Fruit fly (Drosophila melanogaster) whole organism, embryonic: ENCODE measurements around the gene CG42390.
A peak's percentile ranks its signal among the peaks of the same experiment; 100 is the strongest.

Experiments used
- CG10209 ChIP-seq: fragments of 200-800 bp; sonication (Bioruptor generic); optimal IDR thresholded peaks from 3 replicates; lab custom pipeline; 2017; ENCODE audit warnings: missing biosample characterization, mild to moderate bottlenecking, missing genetic modification characterization, missing genetic modification reagents
- CG10979 ChIP-seq: fragments of 200-800 bp; sonication (Bioruptor generic); optimal IDR thresholded peaks from 2 replicates; lab custom pipeline; 2018; ENCODE audit warnings: missing biosample characterization, mild to moderate bottlenecking, missing genetic modification characterization, moderate library complexity
- CG15514 ChIP-seq: fragments of 200-800 bp; sonication (Bioruptor generic); optimal IDR thresholded peaks from 3 replicates; lab custom pipeline; 2017; ENCODE audit warnings: missing biosample characterization, missing genetic modification characterization, mild to moderate bottlenecking, moderate library complexity, missing genetic modification reagents
- CG16813 ChIP-seq: fragments of 200-800 bp; sonication (Bioruptor generic); IDR thresholded peaks from 3 replicates; pipeline ENCODE4 v1.3.6; 2022; ENCODE audit warnings: missing biosample characterization, missing genetic modification characterization; ENCODE audit not compliant: partially characterized antibody
- CG17612 ChIP-seq: fragments of 200-800 bp; sonication (Bioruptor generic); IDR thresholded peaks from 2 replicates; pipeline ENCODE4 v1.3.6; 2022; ENCODE audit warnings: missing biosample characterization, missing genetic modification characterization
- CG18619 ChIP-seq: fragments of 200-800 bp; sonication (Bioruptor generic); optimal IDR thresholded peaks from 3 replicates; lab custom pipeline; 2017; ENCODE audit warnings: missing biosample characterization, mild to moderate bottlenecking, missing genetic modification characterization
- CG18764 ChIP-seq: fragments of 200-800 bp; sonication (Bioruptor generic); optimal IDR thresholded peaks from 3 replicates; lab custom pipeline; 2016; ENCODE audit warnings: missing biosample characterization, missing genetic modification characterization
- CG2202 ChIP-seq: fragments of 200-800 bp; sonication (Bioruptor generic); optimal IDR thresholded peaks from 2 replicates; lab custom pipeline; 2018; ENCODE audit warnings: missing biosample characterization, mild to moderate bottlenecking, missing genetic modification characterization
- CG34224 ChIP-seq: fragments of 200-800 bp; sonication (Bioruptor generic); IDR thresholded peaks from 3 replicates; pipeline ENCODE4 v1.3.6; 2022; ENCODE audit warnings: missing biosample characterization, missing genetic modification characterization; ENCODE audit not compliant: partially characterized antibody
- CG5180 ChIP-seq: fragments of 200-800 bp; sonication (Bioruptor generic); optimal IDR thresholded peaks from 3 replicates; lab custom pipeline; 2017; ENCODE audit warnings: missing biosample characterization, missing genetic modification characterization, mild to moderate bottlenecking, moderate library complexity, missing genetic modification reagents
- CG6272 ChIP-seq: fragments of 200-800 bp; sonication (Bioruptor generic); IDR thresholded peaks from 2 replicates; pipeline ENCODE4 v1.3.6; 2022; ENCODE audit warnings: missing biosample characterization, missing genetic modification characterization
- CG7556 ChIP-seq: fragments of 200-800 bp; sonication (Bioruptor generic); optimal IDR thresholded peaks from 2 replicates; lab custom pipeline; 2017; ENCODE audit warnings: missing biosample characterization, mild to moderate bottlenecking, missing genetic modification characterization
- CG7928 ChIP-seq: fragments of 200-800 bp; sonication (Bioruptor generic); optimal IDR thresholded peaks from 2 replicates; lab custom pipeline; 2017; ENCODE audit warnings: missing biosample characterization, mild to moderate bottlenecking, missing genetic modification characterization
- CG7987 ChIP-seq: fragments of 200-800 bp; sonication (Bioruptor generic); optimal IDR thresholded peaks from 2 replicates; lab custom pipeline; 2018; ENCODE audit warnings: missing biosample characterization, mild to moderate bottlenecking, missing genetic modification characterization, moderate library complexity
- CG8478 ChIP-seq: fragments of >200 bp; optimal IDR thresholded peaks from 2 replicates; lab custom pipeline; 2018
- CG9215 ChIP-seq: fragments of 200-800 bp; sonication (Bioruptor generic); IDR thresholded peaks from 2 replicates; pipeline ENCODE4 v1.3.6; 2022; ENCODE audit warnings: missing biosample characterization, missing genetic modification characterization
- CoRest ChIP-seq: fragments of 200-800 bp; sonication (Bioruptor generic); optimal IDR thresholded peaks from 3 replicates; lab custom pipeline; 2018; ENCODE audit warnings: missing biosample characterization, mild to moderate bottlenecking, missing genetic modification characterization, moderate library complexity
- Dbx ChIP-seq: fragments of 200-800 bp; sonication (Bioruptor generic); IDR thresholded peaks from 3 replicates; pipeline ENCODE4 v1.3.6; 2022; ENCODE audit warnings: missing biosample characterization, missing genetic modification characterization
- Deaf1 ChIP-seq: fragments of 200-800 bp; optimal IDR thresholded peaks from 3 replicates; lab custom pipeline; 2019; ENCODE audit warnings: missing biosample characterization, mild to moderate bottlenecking, missing genetic modification characterization, moderate library complexity
- Drgx ChIP-seq: fragments of 200-800 bp; sonication (Bioruptor generic); IDR thresholded peaks from 2 replicates; pipeline ENCODE4 v1.3.6; 2022; ENCODE audit warnings: missing biosample characterization, missing genetic modification characterization
- Fer2 ChIP-seq: fragments of 200-800 bp; sonication (Bioruptor generic); optimal IDR thresholded peaks from 2 replicates; lab custom pipeline; 2018; ENCODE audit warnings: missing biosample characterization, mild to moderate bottlenecking, missing genetic modification characterization, moderate library complexity
- GATAe ChIP-seq: fragments of 200-800 bp; sonication (Bioruptor generic); conservative IDR thresholded peaks from 2 replicates; pipeline ENCODE4 v1.3.6; 2022; ENCODE audit warnings: missing biosample characterization, missing genetic modification characterization
- HLHmδ ChIP-seq: fragments of 200-800 bp; sonication (Bioruptor generic); optimal IDR thresholded peaks from 2 replicates; lab custom pipeline; 2018; ENCODE audit warnings: missing biosample characterization, mild to moderate bottlenecking, missing genetic modification characterization, moderate library complexity
- Hsf ChIP-seq: fragments of 200-800 bp; sonication (Bioruptor generic); optimal IDR thresholded peaks from 3 replicates; lab custom pipeline; 2016; ENCODE audit warnings: missing biosample characterization, missing genetic modification characterization
- Lim3 ChIP-seq: fragments of 200-800 bp; sonication (Bioruptor generic); IDR thresholded peaks from 2 replicates; pipeline ENCODE4 v1.3.6; 2022; ENCODE audit warnings: missing biosample characterization, missing genetic modification characterization
- Max ChIP-seq: fragments of 200-800 bp; sonication (Bioruptor generic); optimal IDR thresholded peaks from 2 replicates; lab custom pipeline; 2016; ENCODE audit warnings: missing biosample characterization, mild to moderate bottlenecking, missing genetic modification characterization
- Med ChIP-seq: fragments of 200-800 bp; sonication (Bioruptor generic); peaks from one replicate; lab custom pipeline; 2016; ENCODE audit warnings: missing biosample characterization, missing genetic modification characterization, mild to moderate bottlenecking, inconsistent platforms, moderate library complexity
- Sry-δ ChIP-seq: fragments of 200-800 bp; sonication (Bioruptor generic); optimal IDR thresholded peaks from 2 replicates; lab custom pipeline; 2016; ENCODE audit warnings: missing biosample characterization, missing genetic modification characterization
- TFAM ChIP-seq: fragments of 200-800 bp; sonication (Bioruptor generic); optimal IDR thresholded peaks from 2 replicates; lab custom pipeline; 2017; ENCODE audit warnings: missing biosample characterization, missing genetic modification characterization, inconsistent platforms
- Tbp ChIP-seq: fragments of >200 bp; optimal IDR thresholded peaks from 2 replicates; lab custom pipeline; 2018; ENCODE audit warnings: missing biosample characterization, missing genetic modification characterization
- abd-A ChIP-seq: fragments of 200-800 bp; sonication (Bioruptor generic); optimal IDR thresholded peaks from 3 replicates; lab custom pipeline; 2019; ENCODE audit warnings: missing biosample characterization, mild to moderate bottlenecking, missing genetic modification characterization, moderate library complexity
- al ChIP-seq: fragments of 200-800 bp; sonication (Bioruptor generic); IDR thresholded peaks from 2 replicates; pipeline ENCODE4 v1.3.6; 2022; ENCODE audit warnings: missing biosample characterization, missing genetic modification characterization
- ap ChIP-seq: fragments of 200-800 bp; sonication (Bioruptor generic); IDR thresholded peaks from 2 replicates; pipeline ENCODE4 v1.3.6; 2022; ENCODE audit warnings: missing biosample characterization, missing genetic modification characterization
- az2 ChIP-seq: fragments of 200-800 bp; sonication (Bioruptor generic); optimal IDR thresholded peaks from 3 replicates; lab custom pipeline; 2016; ENCODE audit warnings: missing biosample characterization, missing genetic modification characterization
- bsh ChIP-seq, 2 experiments: fragments of 200-800 bp; sonication (Bioruptor generic); optimal IDR thresholded peaks; 2 replicates each; lab custom pipeline; 2017 to 2018; ENCODE audit warnings: mild to moderate bottlenecking in 2 of 2, missing biosample characterization in 2 of 2, missing genetic modification characterization in 2 of 2, moderate library complexity in 1 of 2
- chinmo ChIP-seq: fragments of 200-800 bp; sonication (Bioruptor generic); IDR thresholded peaks from 4 replicates; pipeline ENCODE4 v1.3.6; 2022; ENCODE audit warnings: missing biosample characterization, missing genetic modification characterization; ENCODE audit not compliant: partially characterized antibody
- crol ChIP-seq: fragments of 200-800 bp; sonication (Bioruptor generic); IDR thresholded peaks from 2 replicates; pipeline ENCODE4 v1.3.6; 2022; ENCODE audit warnings: missing biosample characterization, missing genetic modification characterization
- ems ChIP-seq: fragments of 200-800 bp; sonication (Bioruptor generic); optimal IDR thresholded peaks from 3 replicates; lab custom pipeline; 2016; ENCODE audit warnings: missing biosample characterization, missing genetic modification characterization
- eyg ChIP-seq: fragments of 200-800 bp; sonication (Bioruptor generic); optimal IDR thresholded peaks from 3 replicates; lab custom pipeline; 2016; ENCODE audit warnings: missing biosample characterization, missing genetic modification characterization
- h ChIP-seq: fragments of >200 bp; optimal IDR thresholded peaks from 2 replicates; lab custom pipeline; 2017
- ham ChIP-seq: fragments of 200-800 bp; sonication (Bioruptor generic); IDR thresholded peaks from 2 replicates; pipeline ENCODE4 v1.3.6; 2022; ENCODE audit warnings: missing biosample characterization, missing genetic modification characterization
- ro ChIP-seq: fragments of 200-800 bp; sonication (Bioruptor generic); IDR thresholded peaks from 2 replicates; pipeline ENCODE4 v1.3.6; 2022; ENCODE audit warnings: missing biosample characterization, missing genetic modification characterization
- row ChIP-seq: fragments of 200-800 bp; sonication (Bioruptor generic); IDR thresholded peaks from 3 replicates; pipeline ENCODE4 v1.3.6; 2022; ENCODE audit warnings: missing biosample characterization, missing genetic modification characterization
- sd ChIP-seq: fragments of 200-800 bp; sonication (Bioruptor generic); optimal IDR thresholded peaks from 3 replicates; lab custom pipeline; 2018; ENCODE audit warnings: missing biosample characterization, mild to moderate bottlenecking, missing genetic modification characterization, moderate library complexity
- sisA ChIP-seq: fragments of 200-800 bp; sonication (Bioruptor generic); IDR thresholded peaks from 2 replicates; pipeline ENCODE4 v1.3.6; 2022; ENCODE audit warnings: missing biosample characterization, missing genetic modification characterization
- slp2 ChIP-seq: fragments of 200-800 bp; sonication (Bioruptor generic); optimal IDR thresholded peaks from 2 replicates; lab custom pipeline; 2016; ENCODE audit warnings: missing biosample characterization, missing genetic modification characterization
- ssp ChIP-seq: fragments of 200-800 bp; sonication (Bioruptor generic); IDR thresholded peaks from 2 replicates; pipeline ENCODE4 v1.3.6; 2022; ENCODE audit warnings: missing biosample characterization, missing genetic modification characterization
- tio ChIP-seq: fragments of 200-800 bp; sonication (Bioruptor generic); optimal IDR thresholded peaks from 2 replicates; lab custom pipeline; 2017; ENCODE audit warnings: missing biosample characterization, missing genetic modification characterization, inconsistent platforms
- trem ChIP-seq: fragments of 200-800 bp; optimal IDR thresholded peaks from 3 replicates; lab custom pipeline; 2019; ENCODE audit warnings: missing biosample characterization, mild to moderate bottlenecking, missing genetic modification characterization, moderate library complexity
- usp ChIP-seq: fragments of >200 bp; optimal IDR thresholded peaks from 2 replicates; lab custom pipeline; 2017; ENCODE audit warnings: missing biosample characterization, missing genetic modification characterization
- zen2 ChIP-seq: fragments of 200-800 bp; sonication (Bioruptor generic); IDR thresholded peaks from 3 replicates; pipeline ENCODE4 v1.3.6; 2022; ENCODE audit warnings: missing biosample characterization, missing genetic modification characterization; ENCODE audit not compliant: partially characterized antibody
- zfh2 ChIP-seq: fragments of 200-800 bp; sonication (Bioruptor generic); optimal IDR thresholded peaks from 2 replicates; lab custom pipeline; 2016; ENCODE audit warnings: missing biosample characterization, missing genetic modification characterization

CG42390 gene

DNA sequence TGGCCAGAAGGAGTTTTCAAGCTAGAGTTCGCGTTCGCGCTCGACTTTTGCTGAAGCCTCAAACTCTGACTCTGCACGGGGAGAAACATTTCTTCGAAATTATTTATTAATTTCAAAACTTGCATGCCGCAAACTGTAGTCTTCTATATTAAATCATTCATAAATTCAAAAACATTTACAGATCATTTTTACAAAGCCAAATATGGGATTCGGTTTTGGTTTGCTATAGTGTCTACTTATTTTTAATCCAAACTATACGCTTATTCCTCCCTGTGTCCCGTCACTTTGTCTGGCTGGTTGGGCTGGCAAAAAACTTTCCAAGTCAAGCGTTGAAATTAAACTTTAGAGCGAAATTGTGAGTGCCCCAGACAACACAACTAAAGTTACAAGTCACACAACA, 28.4 kb downstream of the CG42390 start:
- no peak for TF ChIP-seq CG15514 (GFP tag; lab: Kevin White, UChicago)
- no peak for TF ChIP-seq zen2 (GFP tag; lab: Robert Waterston, UW)
- no peak for TF ChIP-seq zfh2 (GFP tag; lab: Kevin White, UChicago)
- TF ChIP-seq chinmo (GFP tag; lab: Robert Waterston, UW): no peak
- no peak for TF ChIP-seq abd-A (tag; lab: Kevin White, UChicago)
- no peak for TF ChIP-seq Fer2
- TF ChIP-seq Hsf: no peak
- TF ChIP-seq usp (GFP tag; lab: Kevin White, UChicago): no peak
- TF ChIP-seq ssp (GFP tag; lab: Robert Waterston, UW): no peak
- no peak for TF ChIP-seq CG18619 (GFP tag; lab: Kevin White, UChicago)
- no peak for TF ChIP-seq Deaf1 (tag; lab: Kevin White, UChicago)
- TF ChIP-seq CG7928 (GFP tag; lab: Kevin White, UChicago): no peak
- TF ChIP-seq ro: no peak
- TF ChIP-seq Sry-δ (GFP tag; lab: Kevin White, UChicago): no peak
- TF ChIP-seq CG7556 (GFP tag; lab: Kevin White, UChicago): no peak
- TF ChIP-seq CG2202 (tag; lab: Kevin White, UChicago): no peak
- TF ChIP-seq CG8478 (lab: Kevin White, UChicago): no peak

DNA sequence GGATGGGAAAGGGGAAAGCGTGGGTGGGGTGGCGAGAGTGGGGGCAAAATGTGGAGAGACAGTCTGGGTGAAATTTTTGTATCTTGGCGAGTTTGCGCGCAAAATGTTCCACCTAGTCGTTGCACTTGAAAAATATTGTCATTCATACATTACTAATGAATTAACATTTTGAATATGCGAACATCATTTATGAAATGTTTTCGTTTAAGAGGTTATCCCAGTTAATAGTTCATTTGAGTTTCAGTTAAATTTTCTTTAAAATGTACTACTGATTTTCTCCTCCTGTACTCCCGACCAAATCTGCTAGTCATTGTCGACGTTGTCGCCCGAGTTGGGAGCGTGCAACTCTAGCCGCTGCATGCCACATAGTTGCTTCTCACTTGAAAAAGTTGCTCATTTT, 30.1 kb downstream of the CG42390 start:
- no peak for TF ChIP-seq CG18764 (GFP tag; lab: Kevin White, UChicago)
- no peak for TF ChIP-seq CG6272 (GFP tag; lab: Robert Waterston, UW)
- no peak for TF ChIP-seq Dbx (GFP tag; lab: Robert Waterston, UW)
- TF ChIP-seq eyg (GFP tag; lab: Kevin White, UChicago): no peak
- no peak for TF ChIP-seq CG16813 (GFP tag; lab: Robert Waterston, UW)
- TF ChIP-seq CG10209: no peak
- TF ChIP-seq HLHmδ: no peak
- no peak for TF ChIP-seq TFAM (GFP tag; lab: Kevin White, UChicago)
- 0 out of 3 replicates have a peak, but pooled peaks have one; percentile 5 for TF ChIP-seq row
- no peak for TF ChIP-seq Deaf1 (tag; lab: Kevin White, UChicago)
- TF ChIP-seq GATAe (GFP tag; lab: Robert Waterston, UW): no peak
- TF ChIP-seq al: no peak
- no peak for TF ChIP-seq ems (GFP tag; lab: Kevin White, UChicago)
- TF ChIP-seq crol (GFP tag; lab: Robert Waterston, UW): 0 out of 2 replicates have a peak, but pooled peaks have one; percentile 5
- no peak for TF ChIP-seq CG9215 (GFP tag; lab: Robert Waterston, UW)
- no peak for TF ChIP-seq trem
- no peak for TF ChIP-seq Lim3 (GFP tag; lab: Robert Waterston, UW)
- TF ChIP-seq sd (tag; lab: Kevin White, UChicago): no peak
- peak in 1 of 2 experiments; percentile 34 for TF ChIP-seq bsh (GFP tag; optimal IDR thresholded peaks at IDR 0.05; lab: Kevin White, UChicago)
- peak; percentile 6 for TF ChIP-seq Med
- TF ChIP-seq CG17612 (GFP tag; lab: Robert Waterston, UW): no peak
- TF ChIP-seq Drgx (GFP tag; lab: Robert Waterston, UW): peak; percentile 72
- no peak for TF ChIP-seq CG10979 (tag; lab: Kevin White, UChicago)

DNA sequence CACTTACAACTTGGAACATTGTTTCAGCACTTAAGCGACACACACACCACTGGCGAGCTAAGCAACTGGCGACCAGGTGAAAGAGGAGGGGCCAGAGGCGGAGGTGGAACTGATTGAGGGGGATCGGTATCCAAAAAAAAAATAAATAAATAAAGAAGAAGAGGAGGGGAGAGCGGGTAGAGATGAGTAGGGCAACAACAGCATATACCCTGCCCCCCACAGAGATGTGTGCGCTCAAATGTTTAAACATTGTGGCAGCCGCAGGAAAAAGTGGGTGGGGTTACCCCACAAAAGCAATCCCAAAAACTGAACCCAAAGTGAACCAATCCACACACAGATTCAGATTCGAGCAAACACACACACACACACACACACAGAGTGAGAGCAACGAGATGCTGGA, 30.6 kb downstream of the CG42390 start:
- no peak for TF ChIP-seq az2 (GFP tag; lab: Kevin White, UChicago)
- TF ChIP-seq bsh (GFP tag; optimal IDR thresholded peaks at IDR 0.05; lab: Kevin White, UChicago): peak in 1 of 2 experiments; percentile 11
- no peak for TF ChIP-seq Max (GFP tag; lab: Kevin White, UChicago)
- TF ChIP-seq sisA (GFP tag; lab: Robert Waterston, UW): 0 out of 2 replicates have a peak, but pooled peaks have one; percentile 31
- TF ChIP-seq tio (GFP tag; lab: Kevin White, UChicago): no peak
- TF ChIP-seq CG34224 (GFP tag; lab: Robert Waterston, UW): no peak
- no peak for TF ChIP-seq CG7987 (GFP tag; lab: Kevin White, UChicago)
- no peak for TF ChIP-seq Tbp (GFP tag; lab: Kevin White, UChicago)
- TF ChIP-seq CoRest (tag; lab: Kevin White, UChicago): no peak
- no peak for TF ChIP-seq slp2 (GFP tag; lab: Kevin White, UChicago)
- no peak for TF ChIP-seq CG5180 (GFP tag; lab: Kevin White, UChicago)
- TF ChIP-seq ham (GFP tag; lab: Robert Waterston, UW): no peak
- no peak for TF ChIP-seq ap (GFP tag; lab: Robert Waterston, UW)
- TF ChIP-seq h (lab: Kevin White, UChicago): no peak
